Worm (Caenorhabditis elegans): ENCODE results near the gene oac-56.

The oac-56 gene

DNA sequence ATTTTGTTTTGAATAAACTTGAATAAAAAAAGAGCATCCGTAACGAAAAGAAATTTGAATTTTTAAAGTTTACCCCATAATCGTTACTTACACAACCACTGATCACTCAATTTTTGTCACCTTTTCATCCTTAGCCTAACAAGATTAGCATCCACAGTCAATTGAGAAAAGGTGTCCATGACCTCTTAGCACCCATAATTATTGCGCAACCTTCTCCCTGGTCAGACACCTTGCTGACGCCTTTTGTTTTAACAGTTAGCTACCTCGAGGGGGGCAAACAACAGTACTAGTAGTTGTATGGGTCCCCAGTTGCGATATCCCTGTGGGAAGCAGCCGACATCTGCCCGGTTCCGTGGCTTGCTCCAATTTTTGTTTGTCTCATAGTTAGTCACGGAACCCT lies 53.5 kb downstream of the oac-56 start:
- TF ChIP-seq tab-1 (GFP tag; IDR thresholded peaks at IDR 0.05) (no peak), ztf-29 (GFP tag; IDR thresholded peaks at IDR 0.05) (no peak), ztf-23 (GFP tag; IDR thresholded peaks at IDR 0.05) (no peak), klf-2 (GFP tag; conservative IDR thresholded peaks at IDR 0.05) (no peak), flt-1 (GFP tag; IDR thresholded peaks at IDR 0.05) (no peak), T22C8.4 (GFP tag; IDR thresholded peaks at IDR 0.05) (no peak), cog-1 (tag; optimal IDR thresholded peaks at IDR 0.05) (no peak), med-1 (GFP tag; optimal IDR thresholded peaks at IDR 0.05; ENCODE audit: insufficient read depth) (no peak), ref-1 (GFP tag; conservative IDR thresholded peaks at IDR 0.05) (no peak)
